Fruit fly (Drosophila melanogaster): Measurements from ENCODE around the gene Sfp93F.

Gene Sfp93F

DNA sequence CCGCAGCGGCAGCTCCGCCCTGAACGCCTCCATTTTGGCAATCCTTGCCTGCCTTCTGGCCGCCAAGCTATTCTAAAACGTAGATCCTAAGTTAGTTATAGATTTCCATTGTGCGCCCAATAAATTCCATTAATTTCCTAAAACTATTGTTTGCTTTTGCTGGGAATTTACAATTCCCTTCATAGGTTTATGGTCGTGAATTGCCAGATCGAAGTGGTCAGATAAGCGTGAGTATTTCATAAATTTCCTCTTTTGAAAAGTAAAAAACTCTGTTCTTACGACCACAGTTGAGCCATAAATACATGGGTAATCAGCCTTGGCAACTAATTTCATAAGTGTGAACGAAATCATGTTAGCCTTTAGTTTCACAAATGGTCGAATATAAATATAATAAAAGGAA, 17.0 kb upstream of the Sfp93F start:
- no peak for TF ChIP-seq woc (GFP tag; optimal IDR thresholded peaks at IDR 0.05)
- TF ChIP-seq fru (GFP tag; optimal IDR thresholded peaks at IDR 0.05): no peak
- TF ChIP-seq Hnf4 (GFP tag; optimal IDR thresholded peaks at IDR 0.05): no peak
- TF ChIP-seq pan (optimal IDR thresholded peaks at IDR 0.05): no peak
- TF ChIP-seq lola (GFP tag; optimal IDR thresholded peaks at IDR 0.05): no peak
- no peak for TF ChIP-seq Sp1 (GFP tag; optimal IDR thresholded peaks at IDR 0.05)
- TF ChIP-seq Dif (GFP tag; optimal IDR thresholded peaks at IDR 0.05; ENCODE audit: partially characterized antibody): no peak
- TF ChIP-seq OdsH (GFP tag; optimal IDR thresholded peaks at IDR 0.05): no peak
- no peak for TF ChIP-seq rgr (GFP tag; optimal IDR thresholded peaks at IDR 0.05)
- no peak for TF ChIP-seq Abd-B (GFP tag; optimal IDR thresholded peaks at IDR 0.05)
- TF ChIP-seq Vsx2 (GFP tag; optimal IDR thresholded peaks at IDR 0.05; ENCODE audit: partially characterized antibody): no peak
- TF ChIP-seq dsf (GFP tag; optimal IDR thresholded peaks at IDR 0.05; ENCODE audit: borderline replicate concordance): no peak

DNA sequence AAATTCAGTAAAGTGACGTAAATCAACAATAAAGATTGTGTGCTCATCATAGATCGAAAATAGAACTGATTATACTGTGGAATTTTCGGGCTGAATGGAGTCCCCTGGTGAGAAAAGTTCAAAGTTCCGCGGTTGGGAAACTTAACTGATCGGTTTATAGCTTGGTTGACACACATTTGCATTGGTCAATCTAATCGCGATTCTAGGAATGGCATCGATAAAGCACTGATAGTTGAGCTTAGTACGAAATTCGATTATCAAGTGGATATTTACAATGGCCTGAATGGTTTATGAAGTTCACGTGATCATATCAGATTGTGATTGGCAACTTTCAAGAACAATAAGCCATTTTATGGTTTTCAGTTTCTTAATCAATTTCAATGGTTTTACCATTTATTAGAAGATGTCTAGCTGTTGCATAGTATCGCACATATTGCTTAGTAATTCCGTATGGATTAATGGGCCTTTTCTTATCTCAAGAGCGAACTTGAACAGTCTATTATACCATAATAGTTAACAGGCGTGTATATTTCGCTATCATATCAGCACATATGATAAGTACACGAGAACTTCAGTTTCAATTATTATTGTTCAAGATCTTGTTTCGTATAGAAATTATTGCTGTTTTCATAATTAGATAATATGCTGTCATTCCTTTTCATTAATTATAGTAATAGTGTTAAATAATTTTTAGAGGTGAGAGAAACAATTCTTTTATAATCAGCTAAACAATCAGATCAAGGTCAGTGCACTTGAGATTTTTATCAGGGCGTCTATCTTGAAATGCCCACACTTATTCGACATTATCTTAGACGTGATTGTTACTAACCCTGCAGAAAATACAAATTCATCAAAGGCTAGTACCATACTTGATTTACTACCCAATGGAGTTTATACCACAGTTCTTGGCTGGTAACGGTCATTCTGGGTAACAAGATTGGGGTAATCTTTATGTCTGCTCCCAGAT, 13.1 kb upstream of the Sfp93F start, which contains the start of gene CG31233:
TSS of gene CG31233 (plus strand) at position 900 of the 967 bp plus-strand sequence.
- no peak for TF ChIP-seq usp (GFP tag; optimal IDR thresholded peaks at IDR 0.05)
- TF ChIP-seq h (GFP tag; optimal IDR thresholded peaks at IDR 0.05): no peak
- no peak for TF ChIP-seq foxo (GFP tag; optimal IDR thresholded peaks at IDR 0.05)
- TF ChIP-seq HLH106 (tag; optimal IDR thresholded peaks at IDR 0.05): no peak
- no peak for TF ChIP-seq N (GFP tag; optimal IDR thresholded peaks at IDR 0.05)
- no peak for TF ChIP-seq ey (GFP tag; optimal IDR thresholded peaks at IDR 0.05)
- no peak for TF ChIP-seq Abd-B (GFP tag; optimal IDR thresholded peaks at IDR 0.05)
- TF ChIP-seq Hr83 (GFP tag; optimal IDR thresholded peaks at IDR 0.05; ENCODE audit: poor library complexity, severe bottlenecking): no peak
- TF ChIP-seq pan (optimal IDR thresholded peaks at IDR 0.05): no peak
- TF ChIP-seq fru (GFP tag; optimal IDR thresholded peaks at IDR 0.05): no peak
- no peak for TF ChIP-seq Dfd (GFP tag; optimal IDR thresholded peaks at IDR 0.05)
- no peak for TF ChIP-seq sv (GFP tag; optimal IDR thresholded peaks at IDR 0.05)
- TF ChIP-seq CrebA (GFP tag; optimal IDR thresholded peaks at IDR 0.05; ENCODE audit: borderline replicate concordance): no peak
- TF ChIP-seq psq (GFP tag; optimal IDR thresholded peaks at IDR 0.05): no peak
- TF ChIP-seq rgr (GFP tag; optimal IDR thresholded peaks at IDR 0.05): no peak
- no peak for TF ChIP-seq dl (GFP tag; optimal IDR thresholded peaks at IDR 0.05; ENCODE audit: insufficient read depth in 1 of 2, partially characterized antibody in 2 of 2)
- no peak for TF ChIP-seq CG9705 (GFP tag; optimal IDR thresholded peaks at IDR 0.05)

DNA sequence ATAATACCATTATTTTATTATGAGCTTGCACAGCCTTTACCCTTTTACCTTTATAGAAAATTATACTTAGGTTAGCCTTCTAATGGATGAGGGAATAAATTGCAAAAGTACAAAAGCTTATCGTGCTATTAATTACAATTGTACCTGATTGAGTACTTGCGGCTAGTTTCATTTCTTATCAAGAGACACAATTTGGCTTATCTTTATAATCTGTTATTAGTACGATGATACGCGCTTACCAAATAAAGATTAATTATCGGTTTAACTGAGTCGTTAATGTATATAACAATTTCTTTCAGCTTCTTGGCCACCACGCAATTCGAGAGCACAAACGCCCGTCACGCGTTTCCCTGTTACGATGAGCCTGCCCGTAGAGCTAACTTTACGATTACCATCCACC, 9.8 kb upstream of the Sfp93F start:
- TF ChIP-seq brk (GFP tag; optimal IDR thresholded peaks at IDR 0.05) (no peak), GATAd (GFP tag; optimal IDR thresholded peaks at IDR 0.05) (no peak), Mio (GFP tag; optimal IDR thresholded peaks at IDR 0.05) (no peak), ey (GFP tag; optimal IDR thresholded peaks at IDR 0.05) (no peak), Rel (GFP tag; optimal IDR thresholded peaks at IDR 0.05) (no peak), Rel (tag; optimal IDR thresholded peaks at IDR 0.05) (no peak), Abd-B (GFP tag; optimal IDR thresholded peaks at IDR 0.05) (no peak), Sp1 (GFP tag; optimal IDR thresholded peaks at IDR 0.05) (no peak), Jra (GFP tag; optimal IDR thresholded peaks at IDR 0.05) (no peak), dsf (GFP tag; optimal IDR thresholded peaks at IDR 0.05; ENCODE audit: borderline replicate concordance) (no peak), Hr83 (GFP tag; optimal IDR thresholded peaks at IDR 0.05; ENCODE audit: poor library complexity, severe bottlenecking) (no peak), rgr (GFP tag; optimal IDR thresholded peaks at IDR 0.05) (no peak), Dfd (GFP tag; optimal IDR thresholded peaks at IDR 0.05) (no peak), CrebA (GFP tag; optimal IDR thresholded peaks at IDR 0.05; ENCODE audit: borderline replicate concordance) (no peak), Myc (optimal IDR thresholded peaks at IDR 0.05) (no peak), br (GFP tag; optimal IDR thresholded peaks at IDR 0.05) (no peak), dl (GFP tag; optimal IDR thresholded peaks at IDR 0.05; ENCODE audit: insufficient read depth in 1 of 2, partially characterized antibody in 2 of 2) (no peak)

DNA sequence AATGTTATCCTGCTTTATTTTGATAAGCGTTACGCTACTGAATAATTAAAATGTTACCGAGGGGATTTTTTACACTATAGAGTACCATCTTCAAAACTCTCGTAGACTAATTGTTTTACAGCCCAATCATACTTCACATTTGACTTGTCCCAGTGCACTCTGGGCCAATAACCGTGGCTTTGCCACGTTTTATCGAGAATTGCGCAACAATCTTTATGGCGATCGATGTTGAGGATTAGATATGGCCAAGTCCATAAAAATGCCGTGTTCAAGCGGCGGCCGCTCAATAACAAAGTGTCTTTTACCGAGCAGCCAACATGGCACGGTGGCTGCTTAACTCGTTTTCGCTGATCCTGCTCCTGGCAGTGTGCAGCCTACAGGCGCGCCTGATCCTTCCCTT, 8.9 kb upstream of the Sfp93F start, which contains the start of gene CG31343:
TSS of gene CG31343 (plus strand) at position 279 of the 400 bp plus-strand sequence.
- TF ChIP-seq h (GFP tag; optimal IDR thresholded peaks at IDR 0.05) (no peak), Jra (GFP tag; optimal IDR thresholded peaks at IDR 0.05) (no peak), CrebA (GFP tag; optimal IDR thresholded peaks at IDR 0.05; ENCODE audit: borderline replicate concordance) (no peak), GATAd (GFP tag; optimal IDR thresholded peaks at IDR 0.05) (no peak), brk (GFP tag; optimal IDR thresholded peaks at IDR 0.05) (no peak)

All from whole organism, wandering third instar larva.